Worm (Caenorhabditis elegans): ENCODE data around the gene fbxb-44.
A peak's percentile ranks its signal among the peaks of the same experiment; 100 is the strongest.

Gene fbxb-44

DNA sequence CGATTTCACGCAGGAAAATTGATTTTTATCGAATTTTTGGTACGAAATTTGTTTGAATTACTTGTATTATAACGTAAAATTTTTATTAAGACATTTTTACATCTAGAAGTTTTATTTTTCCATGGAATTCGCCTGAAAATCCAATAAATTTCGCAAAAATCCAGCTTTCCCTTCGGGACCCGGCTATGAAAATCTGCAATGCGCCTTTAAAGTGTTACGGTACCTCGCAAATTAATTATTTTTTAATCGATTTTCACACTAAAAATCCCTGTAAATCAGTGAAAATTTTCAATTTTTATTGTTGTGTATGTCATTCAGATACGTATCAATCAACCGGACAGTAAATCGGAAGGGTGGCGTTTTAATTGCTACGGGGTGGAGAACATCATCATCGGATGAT is 37.7 kb upstream of the fbxb-44 start (continued):
- TF ChIP-seq bed-2 (GFP tag; IDR thresholded peaks at IDR 0.05): no peak
- TF ChIP-seq F33H1.4 (GFP tag; IDR thresholded peaks at IDR 0.05): peak; percentile 87
- TF ChIP-seq Y53F4B.3 (GFP tag; IDR thresholded peaks at IDR 0.05): no peak
- no peak for TF ChIP-seq hmg-20 (GFP tag; IDR thresholded peaks at IDR 0.05)
- TF ChIP-seq ztf-25 (GFP tag; IDR thresholded peaks at IDR 0.05): no peak
- TF ChIP-seq nhr-90 (tag; optimal IDR thresholded peaks at IDR 0.05): no peak
- no peak for TF ChIP-seq lin-35 (GFP tag; optimal IDR thresholded peaks at IDR 0.05)
- no peak for TF ChIP-seq T26A5.8 (tag; optimal IDR thresholded peaks at IDR 0.05)
- no peak for TF ChIP-seq let-607 (tag; optimal IDR thresholded peaks at IDR 0.05)
- TF ChIP-seq bed-1 (GFP tag; IDR thresholded peaks at IDR 0.05): no peak
- peak; percentile 44; the same call in 1 of the 2 replicates for TF ChIP-seq mcd-1 (GFP tag; IDR thresholded peaks at IDR 0.05)
- no peak for TF ChIP-seq sptf-2 (GFP tag; optimal IDR thresholded peaks at IDR 0.05)
- no peak for TF ChIP-seq C06A6.2 (GFP tag; conservative IDR thresholded peaks at IDR 0.05)
- TF ChIP-seq lin-54 (GFP tag; optimal IDR thresholded peaks at IDR 0.05): peak; percentile 26
- TF ChIP-seq ZK185.1 (tag; optimal IDR thresholded peaks at IDR 0.05; ENCODE audit: poor library complexity, severe bottlenecking): no peak
- TF ChIP-seq madf-8 (GFP tag; conservative IDR thresholded peaks at IDR 0.05): peak; percentile 58
- TF ChIP-seq nfyb-1 (GFP tag; IDR thresholded peaks at IDR 0.05): no peak
- no peak for TF ChIP-seq chd-7 (tag; optimal IDR thresholded peaks at IDR 0.05)
- no peak for TF ChIP-seq egrh-3 (GFP tag; IDR thresholded peaks at IDR 0.05)
- TF ChIP-seq F57C9.4 (tag; optimal IDR thresholded peaks at IDR 0.05): no peak
- TF ChIP-seq lin-40 (tag; optimal IDR thresholded peaks at IDR 0.05): no peak
- TF ChIP-seq somi-1 (GFP tag; optimal IDR thresholded peaks at IDR 0.05): no peak
- no peak for TF ChIP-seq ceh-40 (GFP tag; IDR thresholded peaks at IDR 0.05)
- TF ChIP-seq ceh-79 (tag; optimal IDR thresholded peaks at IDR 0.05): no peak
- no peak for TF ChIP-seq dpff-1 (tag; optimal IDR thresholded peaks at IDR 0.05)
- no peak for TF ChIP-seq attf-6 (GFP tag; IDR thresholded peaks at IDR 0.05)
- TF ChIP-seq nfya-1 (tag; optimal IDR thresholded peaks at IDR 0.05; ENCODE audit: borderline replicate concordance, insufficient read depth): no peak

DNA sequence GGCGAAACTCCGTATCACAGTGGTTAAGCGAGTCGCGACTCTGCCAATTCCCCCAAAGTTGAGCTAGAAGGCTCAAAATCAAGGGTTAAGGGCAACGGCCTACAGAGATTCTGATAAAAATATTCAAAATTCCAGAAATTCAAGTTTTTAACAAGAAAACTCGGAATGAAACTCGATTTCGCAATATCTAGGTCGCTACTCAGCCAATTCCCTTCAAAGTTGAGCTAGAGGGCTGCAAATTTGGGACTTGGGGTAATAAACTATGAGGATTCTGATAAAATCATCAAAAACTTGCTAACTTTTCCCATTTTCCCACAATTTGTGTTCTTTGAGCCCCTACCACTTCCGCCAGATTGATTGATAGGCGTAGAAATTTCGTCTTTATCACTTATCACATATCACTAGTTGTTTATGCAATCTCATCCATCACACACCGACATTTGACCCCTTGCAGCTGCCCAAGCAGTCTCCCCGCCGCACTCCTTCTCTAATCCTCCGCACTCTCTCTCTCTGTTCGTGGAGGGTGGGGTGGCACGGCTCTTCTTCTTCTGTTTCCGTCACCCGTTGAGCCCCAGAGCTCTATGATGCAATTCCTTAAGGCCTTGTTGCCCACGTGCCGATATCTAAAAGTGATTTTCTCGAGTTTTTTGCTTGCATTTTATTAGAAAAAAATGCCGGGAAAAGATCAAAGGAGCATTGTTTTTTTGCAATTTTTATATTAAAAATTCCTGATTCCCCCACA is 36.9 kb upstream of the fbxb-44 start:
- TF ChIP-seq lin-40 (tag; optimal IDR thresholded peaks at IDR 0.05) (peak; percentile 2), cebp-1 (GFP tag; IDR thresholded peaks at IDR 0.05) (0 out of 2 replicates have a peak, but pooled peaks have one; percentile 14), cebp-1 (tag; optimal IDR thresholded peaks at IDR 0.05) (peak; percentile 92), K12H6.12 (tag; optimal IDR thresholded peaks at IDR 0.05) (peak; percentile 54), mcd-1 (GFP tag; IDR thresholded peaks at IDR 0.05) (0 out of 2 replicates have a peak, but pooled peaks have one; percentile 17), zfh-2 (GFP tag; conservative IDR thresholded peaks at IDR 0.05) (peak; percentile 90), Y53F4B.3 (GFP tag; IDR thresholded peaks at IDR 0.05) (no peak), somi-1 (GFP tag; optimal IDR thresholded peaks at IDR 0.05) (peak; percentile 84), dox-1 (GFP tag; IDR thresholded peaks at IDR 0.05) (0 out of 2 replicates have a peak, but pooled peaks have one; percentile 7), tbx-9 (tag; optimal IDR thresholded peaks at IDR 0.05; ENCODE audit: borderline replicate concordance) (no peak)

ce11 chrII:1503663-1504062 is 35.0 kb upstream of the fbxb-44 start:
- TF ChIP-seq ekl-4 (GFP tag; IDR thresholded peaks at IDR 0.05) (no peak), Y67H2A.10 (GFP tag; conservative IDR thresholded peaks at IDR 0.05) (no peak), C06A6.2 (GFP tag; conservative IDR thresholded peaks at IDR 0.05) (no peak), hsf-1 (GFP tag; IDR thresholded peaks at IDR 0.05) (no peak), mxl-1 (tag; optimal IDR thresholded peaks at IDR 0.05) (no peak), akir-1 (GFP tag; optimal IDR thresholded peaks at IDR 0.05) (no peak), egrh-3 (GFP tag; IDR thresholded peaks at IDR 0.05) (no peak), F55B11.4 (tag; optimal IDR thresholded peaks at IDR 0.05; ENCODE audit: borderline replicate concordance, insufficient read depth) (no peak), hlh-12 (tag; optimal IDR thresholded peaks at IDR 0.05) (no peak), F10E7.11 (tag; optimal IDR thresholded peaks at IDR 0.05) (no peak), repo-1 (tag; optimal IDR thresholded peaks at IDR 0.05) (no peak), rpc-1 (optimal IDR thresholded peaks at IDR 0.05) (no peak), rpc-1 (tag; optimal IDR thresholded peaks at IDR 0.05) (no peak), D2030.7 (GFP tag; IDR thresholded peaks at IDR 0.05) (no peak)

Data from whole organism, young adult.